Fruit fly (Drosophila melanogaster) Kc167 (cell line): ENCODE measurements around the gene Pfdn5.

Experiments
- Myc ChIP-seq: fragments of >200 bp; optimal IDR thresholded peaks from 2 replicates; lab custom pipeline; 2017; ENCODE audit warnings: missing external identifiers
- Sin3A ChIP-seq: fragments of >200 bp; optimal IDR thresholded peaks from 2 replicates; lab custom pipeline; 2018; ENCODE audit warnings: missing external identifiers
- h ChIP-seq: fragments of >200 bp; optimal IDR thresholded peaks from 3 replicates; lab custom pipeline; 2018; ENCODE audit warnings: missing external identifiers
- ttk ChIP-seq: sonication (Bioruptor generic); optimal IDR thresholded peaks from 2 replicates; lab custom pipeline; 2017; ENCODE audit warnings: missing external identifiers

dm6 chr3R:22465138-22465537 is 21.7 kb upstream of the Pfdn5 start:
- TF ChIP-seq ttk (lab: Kevin White, UChicago) (no peak), h (lab: Kevin White, UChicago) (no peak), Sin3A (no peak), Myc (lab: Kevin White, UChicago) (no peak)
